In the genomic region with DNA sequence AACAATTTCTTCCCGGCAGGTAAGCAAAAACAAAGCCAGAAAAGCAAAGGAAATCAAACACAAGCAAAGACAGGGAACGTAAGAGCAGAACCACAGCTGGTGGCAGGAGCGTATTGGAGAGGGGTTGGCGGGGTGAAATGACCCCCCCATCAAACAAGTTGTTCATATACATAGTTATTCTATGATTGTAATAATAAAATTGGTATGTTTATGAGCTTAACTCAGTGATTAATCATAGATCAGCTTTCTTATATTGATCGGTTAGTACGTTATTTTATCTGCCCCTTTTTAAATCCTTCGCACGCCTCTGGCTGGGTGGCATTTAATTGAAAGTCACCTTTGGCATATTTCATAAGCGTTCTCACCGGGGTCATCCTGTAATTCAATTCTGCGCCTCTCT, we compare ENCODE assay signal across 2 fruit fly cellular contexts.
TF ChIP-seq lines count a peak whose summit lies in the region.

No protein-coding gene starts in this region.

TF ChIP-seq in whole organism, embryonic, 481 proteins besides CTCF, POLR2A, EP300 and RAD21 (continued from another document):
- TF ChIP-seq NK7.1 (GFP tag; optimal IDR thresholded peaks at IDR 0.05; lab: Kevin White, UChicago) (no peak), CG9727 (GFP tag; optimal IDR thresholded peaks at IDR 0.05; lab: Kevin White, UChicago) (peak; percentile 25), CG18599 (GFP tag; optimal IDR thresholded peaks at IDR 0.05; lab: Kevin White, UChicago) (peak; percentile 17), CG1832 (GFP tag; optimal IDR thresholded peaks at IDR 0.05; lab: Kevin White, UChicago) (peak; percentile 20), slbo (GFP tag; IDR thresholded peaks at IDR 0.05; lab: Robert Waterston, UW) (0 out of 2 replicates have a peak, but pooled peaks have one; percentile 31), row (GFP tag; IDR thresholded peaks at IDR 0.05; lab: Robert Waterston, UW) (peak; percentile 53), CG4854 (GFP tag; optimal IDR thresholded peaks at IDR 0.05; lab: Kevin White, UChicago) (no peak), sim (GFP tag; IDR thresholded peaks at IDR 0.05; lab: Robert Waterston, UW) (no peak), btn (GFP tag; optimal IDR thresholded peaks at IDR 0.05; lab: Kevin White, UChicago) (no peak), CG33557 (GFP tag; optimal IDR thresholded peaks at IDR 0.05; lab: Kevin White, UChicago) (no peak), bab2 (GFP tag; optimal IDR thresholded peaks at IDR 0.05; lab: Kevin White, UChicago) (no peak), Dbx (GFP tag; IDR thresholded peaks at IDR 0.05; lab: Robert Waterston, UW) (0 out of 3 replicates have a peak, but pooled peaks have one; percentile 7)
TF ChIP-seq in whole organism, embryonic: peak in this region for 16.

TF ChIP-seq in whole organism, prepupa, 60 proteins besides CTCF, POLR2A, EP300 and RAD21 (continued from another document):
- peak; percentile 61 for TF ChIP-seq Met (GFP tag; optimal IDR thresholded peaks at IDR 0.05; lab: Kevin White, UChicago)
- peak; percentile 36 for TF ChIP-seq CG6808 (GFP tag; optimal IDR thresholded peaks at IDR 0.05; lab: Kevin White, UChicago)
- TF ChIP-seq CG10669 (GFP tag; optimal IDR thresholded peaks at IDR 0.05; lab: Kevin White, UChicago) = peak; percentile 32
- TF ChIP-seq eg (GFP tag; IDR thresholded peaks at IDR 0.05; lab: Robert Waterston, UW) = no peak; the same call in 2 of the 3 replicates
- no peak for TF ChIP-seq vri (GFP tag; optimal IDR thresholded peaks at IDR 0.05; lab: Kevin White, UChicago)
- TF ChIP-seq achi (GFP tag; optimal IDR thresholded peaks at IDR 0.05; lab: Kevin White, UChicago) = peak; percentile 55
- TF ChIP-seq CG1621 (tag; optimal IDR thresholded peaks at IDR 0.05; lab: Kevin White, UChicago) = peak; percentile 55
- TF ChIP-seq fd85E (GFP tag; optimal IDR thresholded peaks at IDR 0.05; lab: Kevin White, UChicago) = no peak
- peak; percentile 3 for TF ChIP-seq CG4318 (GFP tag; optimal IDR thresholded peaks at IDR 0.05; lab: Kevin White, UChicago)
- peak; percentile 63 for TF ChIP-seq spab (GFP tag; optimal IDR thresholded peaks at IDR 0.05; lab: Kevin White, UChicago)
- TF ChIP-seq CG6276 (GFP tag; optimal IDR thresholded peaks at IDR 0.05; lab: Kevin White, UChicago) = peak; percentile 37
- peak; percentile 49 for TF ChIP-seq OdsH (GFP tag; optimal IDR thresholded peaks at IDR 0.05; lab: Kevin White, UChicago)
- TF ChIP-seq CG31627 (GFP tag; optimal IDR thresholded peaks at IDR 0.05; lab: Kevin White, UChicago) = peak; percentile 34
- TF ChIP-seq CG11294 (GFP tag; IDR thresholded peaks at IDR 0.05; lab: Robert Waterston, UW) = no peak
- peak; percentile 30 for TF ChIP-seq CG34406 (GFP tag; optimal IDR thresholded peaks at IDR 0.05; lab: Kevin White, UChicago)
- TF ChIP-seq CG6792 (GFP tag; optimal IDR thresholded peaks at IDR 0.05; lab: Kevin White, UChicago) = peak; percentile 20
- no peak for TF ChIP-seq CG6854 (GFP tag; optimal IDR thresholded peaks at IDR 0.05; lab: Kevin White, UChicago)
- TF ChIP-seq Eip78C (GFP tag; lab: Kevin White, UChicago) = peak; percentile 87
- peak; percentile 14 for TF ChIP-seq net (GFP tag; optimal IDR thresholded peaks at IDR 0.05; lab: Kevin White, UChicago)
- peak; percentile 48 for TF ChIP-seq Hr39 (GFP tag; optimal IDR thresholded peaks at IDR 0.05; lab: Kevin White, UChicago)
- no peak for TF ChIP-seq Lpt (GFP tag; optimal IDR thresholded peaks at IDR 0.05; lab: Kevin White, UChicago)
- TF ChIP-seq Ets96B (tag; optimal IDR thresholded peaks at IDR 0.05; lab: Kevin White, UChicago) = peak; percentile 66
- peak; percentile 48 for TF ChIP-seq Smox (GFP tag; optimal IDR thresholded peaks at IDR 0.05; lab: Kevin White, UChicago)
- peak; percentile 51 for TF ChIP-seq acj6 (GFP tag; optimal IDR thresholded peaks at IDR 0.05; lab: Kevin White, UChicago)
- TF ChIP-seq Ets21C (GFP tag; optimal IDR thresholded peaks at IDR 0.05; lab: Kevin White, UChicago) = peak; percentile 42
- TF ChIP-seq CG9139 (GFP tag; optimal IDR thresholded peaks at IDR 0.05; lab: Kevin White, UChicago) = peak; percentile 10
- TF ChIP-seq fd59A (GFP tag; optimal IDR thresholded peaks at IDR 0.05; lab: Kevin White, UChicago) = peak; percentile 46
- peak; percentile 30 for TF ChIP-seq CG11762 (GFP tag; optimal IDR thresholded peaks at IDR 0.05; lab: Kevin White, UChicago; ENCODE audit: insufficient read depth)
- no peak for TF ChIP-seq fkh (GFP tag; optimal IDR thresholded peaks at IDR 0.05; lab: Kevin White, UChicago)
- no peak for TF ChIP-seq CG7368 (GFP tag; optimal IDR thresholded peaks at IDR 0.05; lab: Kevin White, UChicago)
- TF ChIP-seq svp (GFP tag; lab: Kevin White, UChicago) = peak; percentile 87
- no peak for TF ChIP-seq Hr38 (GFP tag; optimal IDR thresholded peaks at IDR 0.05; lab: Kevin White, UChicago)
- TF ChIP-seq dac (GFP tag; optimal IDR thresholded peaks at IDR 0.05; lab: Kevin White, UChicago) = no peak
- TF ChIP-seq CG8119 (GFP tag; IDR thresholded peaks at IDR 0.05; lab: Robert Waterston, UW) = peak; percentile 39; the same call in 1 of the 3 replicates
- TF ChIP-seq cyc (GFP tag; optimal IDR thresholded peaks at IDR 0.05; lab: Kevin White, UChicago) = peak; percentile 51
- peak; percentile 37 for TF ChIP-seq Eip75B (GFP tag; optimal IDR thresholded peaks at IDR 0.05; lab: Kevin White, UChicago)
- peak; percentile 41 for TF ChIP-seq Sox14 (GFP tag; optimal IDR thresholded peaks at IDR 0.05; lab: Kevin White, UChicago)
- TF ChIP-seq Gug (GFP tag; IDR thresholded peaks at IDR 0.05; lab: Robert Waterston, UW) = no peak; the same call in 1 of the 2 replicates
